Worm (Caenorhabditis elegans): ENCODE measurements around the gene str-196.

The str-196 gene

DNA sequence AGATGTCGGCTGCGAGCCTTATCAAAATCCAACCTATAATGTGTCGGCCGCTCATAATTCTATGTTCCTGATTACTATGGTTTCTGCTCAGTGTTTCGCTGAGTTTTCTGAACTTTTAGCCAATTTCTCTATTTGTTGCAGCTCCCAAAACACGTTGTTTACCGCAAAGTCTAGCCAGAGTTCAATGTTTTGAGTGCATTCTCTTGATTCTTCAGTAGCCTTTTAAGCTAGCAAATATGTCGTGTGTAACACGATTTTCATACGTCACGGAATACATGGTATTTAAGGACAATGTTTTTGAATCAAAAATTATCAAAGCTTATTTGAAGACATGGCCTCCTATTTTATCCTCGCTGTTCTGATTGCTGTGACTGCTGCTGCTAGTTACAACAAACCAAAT lies 13.7 kb downstream of the str-196 start, which contains the start of gene srlf-19:
Gene srlf-19 (plus strand): TSS at position 301 of the 400 bp plus-strand sequence.
- TF ChIP-seq pha-4 (tag; optimal IDR thresholded peaks at IDR 0.05) (no peak), mls-2 (tag; optimal IDR thresholded peaks at IDR 0.05) (no peak), nhr-28 (tag; optimal IDR thresholded peaks at IDR 0.05) (no peak), unc-39 (tag; optimal IDR thresholded peaks at IDR 0.05) (no peak), M03D4.4 (tag; optimal IDR thresholded peaks at IDR 0.05) (no peak), nhr-76 (tag; optimal IDR thresholded peaks at IDR 0.05) (no peak)

ce11 chrV:512420-512819 lies 20.9 kb downstream of the str-196 start, which contains the start of gene srh-37:
srh-37 (minus strand) TSS chrV:512520.
- TF ChIP-seq ztf-11 (tag; optimal IDR thresholded peaks at IDR 0.05) (no peak), ham-2 (GFP tag; optimal IDR thresholded peaks at IDR 0.05) (no peak), ceh-43 (GFP tag; optimal IDR thresholded peaks at IDR 0.05) (no peak), bed-3 (GFP tag; optimal IDR thresholded peaks at IDR 0.05) (no peak), M03D4.4 (tag; optimal IDR thresholded peaks at IDR 0.05) (no peak), unc-39 (tag; optimal IDR thresholded peaks at IDR 0.05) (no peak), nhr-76 (tag; optimal IDR thresholded peaks at IDR 0.05) (no peak), mls-2 (tag; optimal IDR thresholded peaks at IDR 0.05) (no peak), snpc-4 (tag; optimal IDR thresholded peaks at IDR 0.05) (no peak), elt-1 (tag; optimal IDR thresholded peaks at IDR 0.05; ENCODE audit: borderline replicate concordance, insufficient read depth) (no peak), nhr-12 (tag; optimal IDR thresholded peaks at IDR 0.05) (no peak), lin-32 (GFP tag; optimal IDR thresholded peaks at IDR 0.05) (no peak), nhr-28 (tag; optimal IDR thresholded peaks at IDR 0.05) (no peak), cnd-1 (tag; optimal IDR thresholded peaks at IDR 0.05) (no peak), blmp-1 (tag; optimal IDR thresholded peaks at IDR 0.05) (no peak), tbx-8 (GFP tag; optimal IDR thresholded peaks at IDR 0.05) (no peak), mab-5 (tag; optimal IDR thresholded peaks at IDR 0.05) (no peak), ces-1 (GFP tag; optimal IDR thresholded peaks at IDR 0.05) (no peak), zip-8 (tag; optimal IDR thresholded peaks at IDR 0.05) (no peak), drap-1 (GFP tag; optimal IDR thresholded peaks at IDR 0.05) (no peak)

- TF ChIP-seq M03D4.4 (tag; optimal IDR thresholded peaks at IDR 0.05) (no peak), lsy-2 (tag; optimal IDR thresholded peaks at IDR 0.05) (no peak), nhr-76 (tag; optimal IDR thresholded peaks at IDR 0.05) (no peak), lin-13 (tag; optimal IDR thresholded peaks at IDR 0.05) (no peak), ces-1 (GFP tag; optimal IDR thresholded peaks at IDR 0.05) (no peak), elt-1 (tag; optimal IDR thresholded peaks at IDR 0.05; ENCODE audit: borderline replicate concordance, insufficient read depth) (no peak), snpc-4 (tag; optimal IDR thresholded peaks at IDR 0.05) (no peak), sptf-1 (tag; optimal IDR thresholded peaks at IDR 0.05) (no peak), tbx-8 (GFP tag; optimal IDR thresholded peaks at IDR 0.05) (no peak), ham-2 (GFP tag; optimal IDR thresholded peaks at IDR 0.05) (no peak), lin-32 (GFP tag; optimal IDR thresholded peaks at IDR 0.05) (no peak), drap-1 (GFP tag; optimal IDR thresholded peaks at IDR 0.05) (no peak), ztf-11 (tag; optimal IDR thresholded peaks at IDR 0.05) (no peak), ceh-43 (GFP tag; optimal IDR thresholded peaks at IDR 0.05) (no peak), mep-1 (tag; optimal IDR thresholded peaks at IDR 0.05) (no peak), nhr-237 (tag; optimal IDR thresholded peaks at IDR 0.05) (no peak), mab-5 (tag; optimal IDR thresholded peaks at IDR 0.05) (no peak), nhr-12 (tag; optimal IDR thresholded peaks at IDR 0.05) (no peak)
Measured at ce11 chrV:519445-519844, 27.9 kb downstream of the str-196 start, which contains the start of gene nhr-210. nhr-210 (minus strand) TSS chrV:519545.

- TF ChIP-seq ces-1 (GFP tag; optimal IDR thresholded peaks at IDR 0.05) = no peak
Measured at ce11 chrV:521517-521916, 30.0 kb downstream of the str-196 start, which contains the start of gene srw-107. srw-107 (minus strand) TSS chrV:521617.

ce11 chrV:524058-524457 lies 32.5 kb downstream of the str-196 start, which contains the start of gene lipl-3:
lipl-3 (minus strand) TSS chrV:524218.
- no peak for TF ChIP-seq tbx-8 (GFP tag; optimal IDR thresholded peaks at IDR 0.05)
- TF ChIP-seq ceh-39 (tag; optimal IDR thresholded peaks at IDR 0.05) = no peak
- TF ChIP-seq nhr-12 (tag; optimal IDR thresholded peaks at IDR 0.05) = no peak
- TF ChIP-seq ceh-83 (GFP tag; optimal IDR thresholded peaks at IDR 0.05) = no peak
- no peak for TF ChIP-seq ham-2 (GFP tag; optimal IDR thresholded peaks at IDR 0.05)
- no peak for TF ChIP-seq drap-1 (GFP tag; optimal IDR thresholded peaks at IDR 0.05)
- TF ChIP-seq sptf-1 (tag; optimal IDR thresholded peaks at IDR 0.05) = no peak
- TF ChIP-seq M03D4.4 (tag; optimal IDR thresholded peaks at IDR 0.05) = no peak
- TF ChIP-seq nhr-76 (tag; optimal IDR thresholded peaks at IDR 0.05) = no peak
- TF ChIP-seq mls-2 (tag; optimal IDR thresholded peaks at IDR 0.05) = no peak
- TF ChIP-seq mep-1 (tag; optimal IDR thresholded peaks at IDR 0.05) = no peak
- TF ChIP-seq unc-120 (tag; optimal IDR thresholded peaks at IDR 0.05; ENCODE audit: poor library complexity, severe bottlenecking) = no peak
- no peak for TF ChIP-seq elt-3 (tag; optimal IDR thresholded peaks at IDR 0.05)
- TF ChIP-seq lsy-2 (tag; optimal IDR thresholded peaks at IDR 0.05) = no peak

Measured in whole organism, mixed stage, embryonic.